Worm (Caenorhabditis elegans): ENCODE data around the gene srx-133.

Gene srx-133

ce11 chrV:13816877-13817276 is 31.6 kb upstream of the srx-133 start, which contains the start of gene F55B12.2:
Gene F55B12.2 (minus strand): TSS chrV:13816977.
- no peak for TF ChIP-seq zag-1 (tag; optimal IDR thresholded peaks at IDR 0.05)
- no peak for TF ChIP-seq lin-39 (tag; optimal IDR thresholded peaks at IDR 0.05)
- no peak for TF ChIP-seq mdl-1 (tag; optimal IDR thresholded peaks at IDR 0.05)
- TF ChIP-seq nhr-129 (tag; optimal IDR thresholded peaks at IDR 0.05) = no peak

ce11 chrV:13818824-13819408 is 29.6 kb upstream of the srx-133 start, which contains the start of gene sel-10:
Gene sel-10 (plus strand): TSS chrV:13819361.
- TF ChIP-seq ztf-4 (tag; optimal IDR thresholded peaks at IDR 0.05) (peak; percentile 5), nhr-6 (tag; optimal IDR thresholded peaks at IDR 0.05) (no peak), elt-3 (tag; optimal IDR thresholded peaks at IDR 0.05) (no peak), nhr-11 (tag; optimal IDR thresholded peaks at IDR 0.05) (no peak), mdl-1 (tag; optimal IDR thresholded peaks at IDR 0.05) (no peak), ZK546.5 (tag; optimal IDR thresholded peaks at IDR 0.05) (no peak), nhr-129 (tag; optimal IDR thresholded peaks at IDR 0.05) (peak; percentile 83), crh-2 (tag; optimal IDR thresholded peaks at IDR 0.05) (peak; percentile 60), nhr-25 (tag; optimal IDR thresholded peaks at IDR 0.05) (no peak), zag-1 (tag; optimal IDR thresholded peaks at IDR 0.05) (no peak), fos-1 (tag; optimal IDR thresholded peaks at IDR 0.05) (peak; percentile 75), nhr-77 (tag; optimal IDR thresholded peaks at IDR 0.05) (no peak), ceh-16 (tag; optimal IDR thresholded peaks at IDR 0.05) (no peak), unc-62 (GFP tag; optimal IDR thresholded peaks at IDR 0.05) (no peak), mab-5 (tag; optimal IDR thresholded peaks at IDR 0.05) (peak; percentile 39), peb-1 (tag; optimal IDR thresholded peaks at IDR 0.05) (no peak), blmp-1 (tag; optimal IDR thresholded peaks at IDR 0.05; ENCODE audit: insufficient read depth) (no peak), ceh-82 (tag; optimal IDR thresholded peaks at IDR 0.05) (no peak), sma-9 (GFP tag; optimal IDR thresholded peaks at IDR 0.05) (peak; percentile 79), sma-9 (tag; optimal IDR thresholded peaks at IDR 0.05) (no peak), F13H6.1 (tag; optimal IDR thresholded peaks at IDR 0.05) (no peak), snpc-4 (tag; optimal IDR thresholded peaks at IDR 0.05) (peak; percentile 41), ztf-1 (GFP tag; conservative IDR thresholded peaks at IDR 0.05) (no peak), mbf-1 (tag; optimal IDR thresholded peaks at IDR 0.05) (no peak), skn-1 (tag; optimal IDR thresholded peaks at IDR 0.05) (no peak), unc-39 (tag; optimal IDR thresholded peaks at IDR 0.05) (no peak), alr-1 (tag; optimal IDR thresholded peaks at IDR 0.05) (no peak), ama-1 (optimal IDR thresholded peaks at IDR 0.05) (no peak), lin-39 (tag; optimal IDR thresholded peaks at IDR 0.05) (no peak), egl-27 (tag; optimal IDR thresholded peaks at IDR 0.05) (peak; percentile 37), nhr-23 (tag; optimal IDR thresholded peaks at IDR 0.05) (no peak), nhr-12 (tag; optimal IDR thresholded peaks at IDR 0.05) (no peak), sma-3 (GFP tag; optimal IDR thresholded peaks at IDR 0.05) (peak; percentile 68), nhr-21 (tag; optimal IDR thresholded peaks at IDR 0.05) (peak; percentile 27), elt-1 (tag; optimal IDR thresholded peaks at IDR 0.05) (no peak), sem-4 (tag; optimal IDR thresholded peaks at IDR 0.05) (peak; percentile 55), ztf-11 (tag; optimal IDR thresholded peaks at IDR 0.05) (no peak), unc-55 (GFP tag; optimal IDR thresholded peaks at IDR 0.05) (peak; percentile 85), C34F6.9 (tag; optimal IDR thresholded peaks at IDR 0.05) (peak; percentile 89), Y55F3AM.14 (GFP tag; optimal IDR thresholded peaks at IDR 0.05) (no peak), R02D3.7 (tag; optimal IDR thresholded peaks at IDR 0.05) (no peak), gmeb-1 (tag; optimal IDR thresholded peaks at IDR 0.05) (peak; percentile 81), aly-2 (tag; optimal IDR thresholded peaks at IDR 0.05) (no peak), lsy-2 (tag; optimal IDR thresholded peaks at IDR 0.05) (peak; percentile 78 to 87), lin-11 (tag; optimal IDR thresholded peaks at IDR 0.05) (peak; percentile 29), nhr-237 (tag; optimal IDR thresholded peaks at IDR 0.05) (no peak), lin-13 (GFP tag; optimal IDR thresholded peaks at IDR 0.05) (peak; percentile 49), nhr-10 (tag; optimal IDR thresholded peaks at IDR 0.05) (no peak), dmd-4 (tag; optimal IDR thresholded peaks at IDR 0.05) (no peak)
